Worm (Caenorhabditis elegans): ENCODE measurements around the gene clec-245.

- TF ChIP-seq aly-1 (tag; optimal IDR thresholded peaks at IDR 0.05) (no peak), sea-1 (GFP tag; conservative IDR thresholded peaks at IDR 0.05) (no peak), flt-1 (GFP tag; IDR thresholded peaks at IDR 0.05) (no peak), scrt-1 (GFP tag; IDR thresholded peaks at IDR 0.05) (no peak), ama-1 (optimal IDR thresholded peaks at IDR 0.05) (no peak)
Measured at ce11 chrV:18235808-18236207, 47.6 kb upstream of the clec-245 start.

All from whole organism, early embryonic.